Worm (Caenorhabditis elegans) whole organism, young adult: ENCODE results near the gene F42A6.2.

Experiments used
- B0019.2 ChIP-seq: fragments of 200-800 bp; sonication (Bioruptor generic); conservative IDR thresholded peaks from 2 replicates; pipeline ENCODE4 v1.3.6; 2022; ENCODE audit warnings: missing genetic modification reagents, missing genetic modification characterization, missing compliant biosample characterization
- B0336.3 ChIP-seq: fragments of 200-800 bp; sonication (Bioruptor generic); IDR thresholded peaks from 2 replicates; pipeline ENCODE4 v1.3.6; 2022; ENCODE audit warnings: missing genetic modification characterization, missing compliant biosample characterization
- C17E4.6 ChIP-seq: fragments of 200-800 bp; sonication (Bioruptor generic); IDR thresholded peaks from 2 replicates; pipeline ENCODE4 v1.3.6; 2022; ENCODE audit warnings: missing genetic modification reagents, missing genetic modification characterization, missing compliant biosample characterization
- F23B12.7 ChIP-seq: sonication (generic microtip); optimal IDR thresholded peaks from 2 replicates; lab custom pipeline; 2017; ENCODE audit warnings: missing genetic modification characterization, mild to moderate bottlenecking, missing compliant biosample characterization, antibody characterized with exemption, moderate library complexity; ENCODE audit not compliant: insufficient read depth
- F33H1.4 ChIP-seq: fragments of 200-800 bp; sonication (Bioruptor generic); IDR thresholded peaks from 2 replicates; pipeline ENCODE4 v1.3.6; 2022; ENCODE audit warnings: missing genetic modification reagents, missing genetic modification characterization, missing compliant biosample characterization
- F39B2.1 ChIP-seq: fragments of 200-800 bp; sonication (Bioruptor generic); IDR thresholded peaks from 2 replicates; pipeline ENCODE4 v1.3.6; 2022; ENCODE audit warnings: missing genetic modification reagents, missing genetic modification characterization, missing compliant biosample characterization
- F49E8.2 ChIP-seq: sonication (generic microtip); optimal IDR thresholded peaks from 3 replicates; lab custom pipeline; 2017; ENCODE audit warnings: missing genetic modification characterization, mild to moderate bottlenecking, missing compliant biosample characterization, antibody characterized with exemption, moderate library complexity; ENCODE audit not compliant: insufficient read depth
- F55B11.4 ChIP-seq: sonication (generic microtip); optimal IDR thresholded peaks from 2 replicates; lab custom pipeline; 2016; ENCODE audit warnings: missing compliant biosample characterization, missing genetic modification characterization, borderline replicate concordance; ENCODE audit not compliant: insufficient read depth
- F57A8.1 ChIP-seq: fragments of 200-800 bp; sonication (Bioruptor generic); optimal IDR thresholded peaks from 2 replicates; lab custom pipeline; 2018; ENCODE audit warnings: mild to moderate bottlenecking, missing genetic modification characterization, moderate library complexity, missing compliant biosample characterization
- F57C9.4 ChIP-seq: sonication (generic microtip); optimal IDR thresholded peaks from 2 replicates; lab custom pipeline; 2017; ENCODE audit warnings: mild to moderate bottlenecking, missing genetic modification characterization, missing compliant biosample characterization
- K11D2.4 ChIP-seq: fragments of 200-800 bp; sonication (Bioruptor generic); IDR thresholded peaks from 2 replicates; pipeline ENCODE4 v1.3.6; 2022; ENCODE audit warnings: missing genetic modification reagents, missing genetic modification characterization, missing compliant biosample characterization
- T26A5.8 ChIP-seq: sonication (generic microtip); optimal IDR thresholded peaks from 2 replicates; lab custom pipeline; 2016; ENCODE audit warnings: missing genetic modification characterization, missing compliant biosample characterization
- Y53F4B.3 ChIP-seq: fragments of 200-800 bp; sonication (Bioruptor generic); IDR thresholded peaks from 2 replicates; pipeline ENCODE4 v1.3.6; 2022; ENCODE audit warnings: missing genetic modification reagents, missing genetic modification characterization, missing compliant biosample characterization
- Y95B8A.8 ChIP-seq: fragments of 200-800 bp; sonication (Bioruptor generic); IDR thresholded peaks from 2 replicates; pipeline ENCODE4 v1.3.6; 2022; ENCODE audit warnings: missing genetic modification reagents, missing genetic modification characterization, missing compliant biosample characterization
- attf-3 ChIP-seq: fragments of 200-800 bp; sonication (Bioruptor generic); conservative IDR thresholded peaks from 2 replicates; pipeline ENCODE4 v1.3.6; 2022; ENCODE audit warnings: missing genetic modification reagents, missing genetic modification characterization, missing compliant biosample characterization
- ceh-100 ChIP-seq: fragments of 200-800 bp; sonication (Bioruptor generic); IDR thresholded peaks from 2 replicates; pipeline ENCODE4 v1.3.6; 2022; ENCODE audit warnings: missing genetic modification reagents, missing genetic modification characterization, missing compliant biosample characterization
- ceh-58 ChIP-seq: fragments of 200-800 bp; sonication (Bioruptor generic); IDR thresholded peaks from 2 replicates; pipeline ENCODE4 v1.3.6; 2022; ENCODE audit warnings: missing genetic modification characterization, missing compliant biosample characterization
- ceh-91 ChIP-seq: fragments of 200-800 bp; sonication (Bioruptor generic); IDR thresholded peaks from 2 replicates; pipeline ENCODE4 v1.3.6; 2022; ENCODE audit warnings: missing genetic modification reagents, missing genetic modification characterization, missing compliant biosample characterization
- dox-1 ChIP-seq: fragments of 200-800 bp; sonication (Bioruptor generic); IDR thresholded peaks from 2 replicates; pipeline ENCODE4 v1.3.6; 2022; ENCODE audit warnings: missing genetic modification reagents, missing genetic modification characterization, missing compliant biosample characterization
- efl-1 ChIP-seq: fragments of 150-350 bp; optimal IDR thresholded peaks from 2 replicates; lab custom pipeline; 2014; ENCODE audit warnings: missing biosample characterization, missing genetic modification reagents, missing genetic modification characterization
- egl-18 ChIP-seq: fragments of 200-800 bp; sonication (Bioruptor generic); IDR thresholded peaks from 2 replicates; pipeline ENCODE4 v1.3.6; 2022; ENCODE audit warnings: missing genetic modification reagents, missing genetic modification characterization, missing compliant biosample characterization
- egl-44 ChIP-seq: fragments of 200-800 bp; sonication (Bioruptor generic); IDR thresholded peaks from 2 replicates; pipeline ENCODE4 v1.3.6; 2022; ENCODE audit warnings: missing genetic modification reagents, missing genetic modification characterization, missing compliant biosample characterization
- egrh-3 ChIP-seq: fragments of 200-800 bp; sonication (Bioruptor generic); IDR thresholded peaks from 2 replicates; pipeline ENCODE4 v1.3.6; 2022; ENCODE audit warnings: missing genetic modification reagents, missing genetic modification characterization, missing compliant biosample characterization
- ekl-4 ChIP-seq: fragments of 200-800 bp; sonication (Bioruptor generic); IDR thresholded peaks from 2 replicates; pipeline ENCODE4 v1.3.6; 2022; ENCODE audit warnings: missing genetic modification reagents, missing genetic modification characterization, missing compliant biosample characterization
- fkh-3 ChIP-seq: sonication (generic microtip); optimal IDR thresholded peaks from 2 replicates; lab custom pipeline; 2016; ENCODE audit warnings: mild to moderate bottlenecking, missing genetic modification characterization, missing compliant biosample characterization
- hlh-12 ChIP-seq: sonication (generic microtip); optimal IDR thresholded peaks from 2 replicates; lab custom pipeline; 2016; ENCODE audit warnings: missing genetic modification characterization, missing compliant biosample characterization
- hmg-20 ChIP-seq: fragments of 200-800 bp; sonication (Bioruptor generic); IDR thresholded peaks from 2 replicates; pipeline ENCODE4 v1.3.6; 2022; ENCODE audit warnings: missing genetic modification reagents, missing genetic modification characterization, missing compliant biosample characterization
- hsf-1 ChIP-seq: fragments of 200-800 bp; sonication (Bioruptor generic); IDR thresholded peaks from 2 replicates; pipeline ENCODE4 v1.3.6; 2022; ENCODE audit warnings: missing genetic modification reagents, missing genetic modification characterization, missing compliant biosample characterization
- lag-1 ChIP-seq: fragments of 200-800 bp; sonication (Bioruptor generic); IDR thresholded peaks from 2 replicates; pipeline ENCODE4 v1.3.6; 2022; ENCODE audit warnings: missing genetic modification reagents, missing genetic modification characterization, missing compliant biosample characterization
- lin-54 ChIP-seq: fragments of 200-800 bp; sonication (Bioruptor generic); optimal IDR thresholded peaks from 2 replicates; lab custom pipeline; 2018; ENCODE audit warnings: mild to moderate bottlenecking, missing genetic modification characterization, missing compliant biosample characterization
- lsl-1 ChIP-seq: fragments of 200-800 bp; sonication (Bioruptor generic); optimal IDR thresholded peaks from 2 replicates; lab custom pipeline; 2018; ENCODE audit warnings: mild to moderate bottlenecking, missing genetic modification characterization, moderate library complexity, missing compliant biosample characterization
- madf-10 ChIP-seq: sonication (generic microtip); optimal IDR thresholded peaks from 2 replicates; lab custom pipeline; 2016; ENCODE audit warnings: mild to moderate bottlenecking, missing genetic modification characterization, missing compliant biosample characterization
- madf-3 ChIP-seq: fragments of 200-800 bp; sonication (Bioruptor generic); IDR thresholded peaks from 2 replicates; pipeline ENCODE4 v1.3.6; 2022; ENCODE audit warnings: missing genetic modification reagents, missing genetic modification characterization, missing compliant biosample characterization
- mcd-1 ChIP-seq: fragments of 200-800 bp; sonication (Bioruptor generic); IDR thresholded peaks from 2 replicates; pipeline ENCODE4 v1.3.6; 2022; ENCODE audit warnings: missing genetic modification reagents, missing genetic modification characterization, missing compliant biosample characterization
- nfyb-1 ChIP-seq: fragments of 200-800 bp; sonication (Bioruptor generic); IDR thresholded peaks from 2 replicates; pipeline ENCODE4 v1.3.6; 2022; ENCODE audit warnings: missing genetic modification reagents, missing genetic modification characterization, missing compliant biosample characterization
- rcor-1 ChIP-seq: fragments of 200-800 bp; sonication (Bioruptor generic); IDR thresholded peaks from 2 replicates; pipeline ENCODE4 v1.3.6; 2022; ENCODE audit warnings: missing genetic modification reagents, missing genetic modification characterization, missing compliant biosample characterization
- rpc-1 ChIP-seq, 2 experiments: fragments of 150-350 bp in 1 of 2; sonication (generic microtip) in 1 of 2; optimal IDR thresholded peaks; 2 replicates each; lab custom pipeline; 2014 to 2018; ENCODE audit warnings: missing biosample characterization in 1 of 2, missing genetic modification characterization in 1 of 2, missing genetic modification reagents in 1 of 2, missing genotype in 1 of 2
- sdz-38 ChIP-seq: sonication (generic microtip); optimal IDR thresholded peaks from 2 replicates; lab custom pipeline; 2016; ENCODE audit warnings: missing genotype, missing genetic modification characterization, missing compliant biosample characterization
- snpc-1.1 ChIP-seq: sonication (generic microtip); optimal IDR thresholded peaks from 2 replicates; lab custom pipeline; 2017; ENCODE audit warnings: missing genetic modification characterization, mild to moderate bottlenecking, missing compliant biosample characterization, antibody characterized with exemption, moderate library complexity, missing genotype, missing genetic modification reagents; ENCODE audit not compliant: insufficient read depth
- snpc-1.3 ChIP-seq: sonication (generic microtip); optimal IDR thresholded peaks from 2 replicates; lab custom pipeline; 2017; ENCODE audit warnings: missing genetic modification characterization, mild to moderate bottlenecking, missing compliant biosample characterization, antibody characterized with exemption, moderate library complexity, missing genotype, missing genetic modification reagents; ENCODE audit not compliant: insufficient read depth
- snpc-4 ChIP-seq, 5 experiments: fragments of 150-350 bp in 1 of 5; sonication (generic microtip) in 4 of 5; optimal IDR thresholded peaks; 2 replicates each; lab custom pipeline; 2014 to 2018; ENCODE audit warnings: missing genetic modification characterization in 5 of 5, missing biosample characterization in 3 of 5, antibody characterized with exemption in 2 of 5, mild to moderate bottlenecking in 2 of 5, missing compliant biosample characterization in 2 of 5, missing genotype in 2 of 5, moderate library complexity in 2 of 5, missing genetic modification reagents in 1 of 5
- tbp1 ChIP-seq: fragments of 200-800 bp; sonication (Bioruptor generic); optimal IDR thresholded peaks from 2 replicates; lab custom pipeline; 2018; ENCODE audit warnings: mild to moderate bottlenecking, missing genetic modification characterization, missing compliant biosample characterization
- tlf-1 ChIP-seq: fragments of 200-800 bp; sonication (Bioruptor generic); optimal IDR thresholded peaks from 2 replicates; lab custom pipeline; 2018; ENCODE audit warnings: mild to moderate bottlenecking, missing genetic modification characterization, missing compliant biosample characterization
- ztf-18 ChIP-seq: sonication (generic microtip); optimal IDR thresholded peaks from 2 replicates; lab custom pipeline; 2016; ENCODE audit warnings: missing genotype, mild to moderate bottlenecking, missing genetic modification characterization, missing compliant biosample characterization

The F42A6.2 gene

ce11 chrIV:3338176-3338575, 3.1 kb upstream of the F42A6.2 start (continued):
- peak; percentile 77; the same call in 1 of the 2 replicates for TF ChIP-seq B0336.3
- TF ChIP-seq ceh-100: peak; percentile 15; the same call in 1 of the 2 replicates
- TF ChIP-seq hmg-20 (GFP tag; lab: Robert Waterston, UW): no peak
- TF ChIP-seq tbp1: peak; percentile 14
- TF ChIP-seq F39B2.1 (GFP tag; lab: Robert Waterston, UW): peak; percentile 68; the same call in 1 of the 2 replicates
- peak; percentile 81 for TF ChIP-seq madf-3 (GFP tag; lab: Robert Waterston, UW)
- TF ChIP-seq ceh-58 (GFP tag; lab: Robert Waterston, UW): 0 out of 2 replicates have a peak, but pooled peaks have one; percentile 69
- no peak for TF ChIP-seq F55B11.4 (tag; lab: Kevin White, UChicago)
- TF ChIP-seq C17E4.6 (GFP tag; lab: Robert Waterston, UW): no peak
- TF ChIP-seq egl-44: peak; percentile 69; the same call in 1 of the 2 replicates
- no peak for TF ChIP-seq lag-1 (GFP tag; lab: Robert Waterston, UW)
- peak; percentile 61 for TF ChIP-seq hsf-1
- TF ChIP-seq fkh-3: no peak
- TF ChIP-seq sdz-38 (tag; lab: Kevin White, UChicago): no peak
- peak; percentile 41; the same call in 1 of the 2 replicates for TF ChIP-seq F33H1.4 (GFP tag; lab: Robert Waterston, UW)
- peak; percentile 72 for TF ChIP-seq ekl-4 (GFP tag; lab: Robert Waterston, UW)
- TF ChIP-seq lsl-1 (GFP tag; lab: Kevin White, UChicago): peak; percentile 23
- TF ChIP-seq rcor-1 (GFP tag; lab: Robert Waterston, UW): peak; percentile 65; the same call in 1 of the 2 replicates
- TF ChIP-seq ztf-18 (tag; lab: Kevin White, UChicago): peak; percentile 35
- 0 out of 2 replicates have a peak, but pooled peaks have one; percentile 29 for TF ChIP-seq Y95B8A.8 (GFP tag; lab: Robert Waterston, UW)
- TF ChIP-seq F57C9.4 (tag; lab: Kevin White, UChicago): no peak
- peak; percentile 25 for TF ChIP-seq lin-54 (GFP tag; lab: Kevin White, UChicago)

ce11 chrIV:3338676-3339075, 2.6 kb upstream of the F42A6.2 start, which contains the start of gene hrpa-1:
Gene hrpa-1 (minus strand): TSS chrIV:3338867.
- TF ChIP-seq Y53F4B.3 (GFP tag; lab: Robert Waterston, UW): no peak
- TF ChIP-seq ztf-18 (tag; lab: Kevin White, UChicago): peak; percentile 2
- peak; percentile 63; the same call in 1 of the 2 replicates for TF ChIP-seq ceh-91
- TF ChIP-seq snpc-4 (GFP tag; optimal IDR thresholded peaks at IDR 0.05; lab: Kevin White, UChicago): peak; percentile 16
- peak in 3 of 4 experiments; percentile 3 to 51 (median 11) for TF ChIP-seq snpc-4 (tag; optimal IDR thresholded peaks at IDR 0.05; lab: Kevin White, UChicago)
- TF ChIP-seq B0019.2: no peak
- no peak for TF ChIP-seq F57C9.4 (tag; lab: Kevin White, UChicago)
- peak; percentile 83 for TF ChIP-seq hsf-1
- peak; percentile 51 for TF ChIP-seq madf-10 (tag; lab: Kevin White, UChicago)
- TF ChIP-seq K11D2.4: peak; percentile 55; the same call in 1 of the 2 replicates
- peak; percentile 33 for TF ChIP-seq F49E8.2 (tag; lab: Kevin White, UChicago)
- TF ChIP-seq tlf-1: peak; percentile 43
- TF ChIP-seq T26A5.8 (tag; lab: Kevin White, UChicago): no peak
- peak; percentile 85 for TF ChIP-seq lin-54 (GFP tag; lab: Kevin White, UChicago)
- TF ChIP-seq snpc-1.3: peak; percentile 52
- no peak for TF ChIP-seq C17E4.6 (GFP tag; lab: Robert Waterston, UW)
- TF ChIP-seq nfyb-1 (GFP tag; lab: Robert Waterston, UW): 0 out of 2 replicates have a peak, but pooled peaks have one; percentile 14
- TF ChIP-seq hlh-12 (tag; lab: Kevin White, UChicago): no peak
- TF ChIP-seq F23B12.7 (tag; lab: Kevin White, UChicago): peak; percentile 66
- TF ChIP-seq F33H1.4 (GFP tag; lab: Robert Waterston, UW): peak; percentile 97
- no peak for TF ChIP-seq F57A8.1 (GFP tag; lab: Kevin White, UChicago)
- peak; percentile 4 for TF ChIP-seq snpc-1.1 (tag; lab: Kevin White, UChicago)
- TF ChIP-seq attf-3: peak; percentile 49; the same call in 1 of the 2 replicates
- no peak for TF ChIP-seq egrh-3 (GFP tag; lab: Robert Waterston, UW)
- peak; percentile 79 for TF ChIP-seq dox-1 (GFP tag; lab: Robert Waterston, UW)
- no peak for TF ChIP-seq hmg-20 (GFP tag; lab: Robert Waterston, UW)
- TF ChIP-seq efl-1: peak; percentile 76
- peak; percentile 26; the same call in 1 of the 2 replicates for TF ChIP-seq Y95B8A.8 (GFP tag; lab: Robert Waterston, UW)
- no peak for TF ChIP-seq egl-18 (GFP tag; lab: Robert Waterston, UW)
- peak; percentile 87 for TF ChIP-seq mcd-1 (GFP tag; lab: Robert Waterston, UW)
- TF ChIP-seq rpc-1 (optimal IDR thresholded peaks at IDR 0.05; lab: Kevin White, UChicago): no peak
- no peak for TF ChIP-seq rpc-1 (tag; optimal IDR thresholded peaks at IDR 0.05; lab: Kevin White, UChicago)
